Worm (Caenorhabditis elegans) whole organism, midembryonic: ENCODE results near the gene fkb-1.

Source experiments
- T22C8.4 ChIP-seq: fragments of 200-800 bp; sonication (Bioruptor generic); IDR thresholded peaks from 2 replicates; pipeline ENCODE4 v1.3.6; 2022; ENCODE audit warnings: missing genetic modification characterization, missing compliant biosample characterization
- cog-1 ChIP-seq: sonication (generic microtip); optimal IDR thresholded peaks from 2 replicates; lab custom pipeline; 2016; ENCODE audit warnings: missing genetic modification characterization, missing compliant biosample characterization
- flt-1 ChIP-seq: fragments of 200-800 bp; sonication (Bioruptor generic); IDR thresholded peaks from 2 replicates; pipeline ENCODE4 v1.3.6; 2022; ENCODE audit warnings: missing genetic modification characterization, missing compliant biosample characterization
- klf-2 ChIP-seq: fragments of 200-800 bp; sonication (Bioruptor generic); conservative IDR thresholded peaks from 2 replicates; pipeline ENCODE4 v1.3.6; 2022; ENCODE audit warnings: missing genetic modification reagents, missing genetic modification characterization, missing compliant biosample characterization
- med-1 ChIP-seq: sonication (generic microtip); optimal IDR thresholded peaks from 2 replicates; lab custom pipeline; 2017; ENCODE audit warnings: missing genetic modification characterization, mild to moderate bottlenecking, missing compliant biosample characterization, antibody characterized with exemption, missing genetic modification reagents; ENCODE audit not compliant: insufficient read depth
- ref-1 ChIP-seq: fragments of 200-800 bp; sonication (Bioruptor generic); conservative IDR thresholded peaks from 2 replicates; pipeline ENCODE4 v1.3.6; 2022; ENCODE audit warnings: missing genetic modification reagents, missing genetic modification characterization, missing compliant biosample characterization
- tab-1 ChIP-seq: fragments of 200-800 bp; sonication (Bioruptor generic); IDR thresholded peaks from 2 replicates; pipeline ENCODE4 v1.3.6; 2022; ENCODE audit warnings: missing genetic modification characterization, missing compliant biosample characterization
- ztf-23 ChIP-seq: fragments of 200-800 bp; sonication (Bioruptor generic); IDR thresholded peaks from 2 replicates; pipeline ENCODE4 v1.3.6; 2022; ENCODE audit warnings: missing genetic modification reagents, missing genetic modification characterization, missing compliant biosample characterization
- ztf-29 ChIP-seq: fragments of 200-800 bp; sonication (Bioruptor generic); IDR thresholded peaks from 2 replicates; pipeline ENCODE4 v1.3.6; 2022; ENCODE audit warnings: missing genetic modification reagents, missing genetic modification characterization, missing compliant biosample characterization

DNA sequence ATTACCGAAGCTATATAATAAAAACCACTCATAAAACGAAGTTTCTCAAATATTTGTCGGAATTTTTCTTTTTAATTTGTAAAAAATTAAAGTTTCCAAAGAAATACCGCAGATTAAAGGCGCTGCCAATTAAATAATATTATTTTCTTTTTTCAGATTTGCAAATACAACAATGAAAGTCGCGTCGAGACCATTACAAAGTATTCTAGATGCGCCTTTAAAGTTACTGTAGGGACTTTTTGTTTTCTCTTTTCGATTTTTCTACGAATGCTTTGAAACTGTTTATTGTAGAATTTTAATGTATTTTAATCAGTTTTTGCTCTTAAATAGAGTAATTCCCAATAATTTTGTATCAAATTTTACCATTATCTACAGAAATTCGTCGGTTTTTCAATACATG lies 1.8 kb downstream of the fkb-1 start:
- TF ChIP-seq klf-2 (GFP tag; lab: Robert Waterston, UW) (no peak), ztf-23 (GFP tag; lab: Robert Waterston, UW) (no peak), cog-1 (tag; lab: Kevin White, UChicago) (no peak), flt-1 (GFP tag; lab: Robert Waterston, UW) (no peak), ztf-29 (GFP tag; lab: Robert Waterston, UW) (no peak), tab-1 (GFP tag; lab: Robert Waterston, UW) (no peak), med-1 (GFP tag; lab: Kevin White, UChicago) (no peak), T22C8.4 (GFP tag; lab: Robert Waterston, UW) (no peak), ref-1 (GFP tag; lab: Robert Waterston, UW) (no peak)
